Worm (Caenorhabditis elegans) whole organism, early embryonic: ENCODE data around the gene ZK666.4.

Experiments
- B0310.2 ChIP-seq: sonication (generic microtip); optimal IDR thresholded peaks from 2 replicates; lab custom pipeline; 2016; ENCODE audit warnings: mild to moderate bottlenecking, missing genetic modification characterization, missing compliant biosample characterization
- F13C5.2 ChIP-seq: sonication (generic microtip); optimal IDR thresholded peaks from 2 replicates; lab custom pipeline; 2017; ENCODE audit warnings: mild to moderate bottlenecking, missing genetic modification characterization, inconsistent platforms, missing compliant biosample characterization
- aly-1 ChIP-seq: sonication (generic microtip); optimal IDR thresholded peaks from 2 replicates; lab custom pipeline; 2016; ENCODE audit warnings: missing genetic modification characterization, missing compliant biosample characterization
- ama-1 ChIP-seq: fragments of 150-350 bp; optimal IDR thresholded peaks from 2 replicates; lab custom pipeline; 2014
- ceh-13 ChIP-seq: fragments of 200-800 bp; sonication (Bioruptor generic); optimal IDR thresholded peaks from 2 replicates; lab custom pipeline; 2018; ENCODE audit warnings: mild to moderate bottlenecking, missing genetic modification characterization, missing compliant biosample characterization
- ceh-36 ChIP-seq: sonication (generic microtip); optimal IDR thresholded peaks from 2 replicates; lab custom pipeline; 2016; ENCODE audit warnings: missing genetic modification characterization, inconsistent platforms, missing compliant biosample characterization
- ets-7 ChIP-seq: sonication (generic microtip); optimal IDR thresholded peaks from 2 replicates; lab custom pipeline; 2016; ENCODE audit warnings: missing genotype, missing genetic modification characterization, missing compliant biosample characterization
- flt-1 ChIP-seq: fragments of 200-800 bp; sonication (Bioruptor generic); IDR thresholded peaks from 2 replicates; pipeline ENCODE4 v1.3.6; 2022; ENCODE audit warnings: missing genetic modification characterization, missing compliant biosample characterization
- hmbx-1 ChIP-seq: sonication (generic microtip); optimal IDR thresholded peaks from 2 replicates; lab custom pipeline; 2016; ENCODE audit warnings: mild to moderate bottlenecking, missing genetic modification characterization, missing compliant biosample characterization
- hmg-4 ChIP-seq: fragments of 200-800 bp; sonication (Bioruptor generic); optimal IDR thresholded peaks from 2 replicates; lab custom pipeline; 2018; ENCODE audit warnings: mild to moderate bottlenecking, missing genetic modification characterization, missing compliant biosample characterization
- hnd-1 ChIP-seq: sonication (generic microtip); optimal IDR thresholded peaks from 2 replicates; lab custom pipeline; 2016; ENCODE audit warnings: missing genetic modification characterization, missing compliant biosample characterization
- pes-1 ChIP-seq: fragments of 200-800 bp; sonication (Bioruptor generic); IDR thresholded peaks from 2 replicates; pipeline ENCODE4 v1.3.6; 2022; ENCODE audit warnings: missing genetic modification reagents, missing genetic modification characterization, missing compliant biosample characterization
- scrt-1 ChIP-seq: fragments of 200-800 bp; sonication (Bioruptor generic); IDR thresholded peaks from 2 replicates; pipeline ENCODE4 v1.3.6; 2022; ENCODE audit warnings: missing genetic modification characterization, missing compliant biosample characterization
- sea-1 ChIP-seq: fragments of 200-800 bp; sonication (Bioruptor generic); conservative IDR thresholded peaks from 2 replicates; pipeline ENCODE4 v1.3.6; 2022; ENCODE audit warnings: missing genetic modification characterization, missing compliant biosample characterization
- tbx-11 ChIP-seq: fragments of 200-800 bp; sonication (Bioruptor generic); IDR thresholded peaks from 2 replicates; pipeline ENCODE4 v1.3.6; 2022; ENCODE audit warnings: missing genetic modification characterization, missing compliant biosample characterization
- tbx-37 ChIP-seq: fragments of 200-800 bp; sonication (Bioruptor generic); conservative IDR thresholded peaks from 2 replicates; pipeline ENCODE4 v1.3.6; 2022; ENCODE audit warnings: missing genetic modification reagents, missing genetic modification characterization, missing compliant biosample characterization
- tra-4 ChIP-seq: sonication (generic microtip); optimal IDR thresholded peaks from 2 replicates; lab custom pipeline; 2017; ENCODE audit warnings: missing genetic modification characterization, missing compliant biosample characterization

Gene ZK666.4

DNA sequence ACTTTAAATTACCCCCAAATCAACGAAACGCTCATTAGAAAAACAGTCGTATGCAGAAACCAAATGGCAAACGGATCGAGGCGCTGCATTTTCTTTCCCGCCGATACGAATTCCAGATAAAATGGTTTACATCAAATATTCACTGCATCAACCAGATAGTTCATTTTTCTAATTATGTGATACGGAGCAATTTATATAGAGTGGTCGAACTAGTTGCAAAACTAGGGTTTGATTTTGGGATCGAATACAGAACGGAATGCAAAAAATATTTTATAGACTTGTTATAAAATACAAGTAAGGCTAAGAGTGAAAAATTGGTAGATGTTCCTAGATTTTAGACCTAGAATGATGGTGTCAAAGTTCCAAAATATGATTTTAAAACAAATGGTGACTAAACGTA lies 42.8 kb downstream of the ZK666.4 start:
- no peak for TF ChIP-seq ets-7
- TF ChIP-seq hmg-4 (GFP tag; lab: Kevin White, UChicago): no peak
- TF ChIP-seq B0310.2: no peak

- TF ChIP-seq scrt-1 (GFP tag; lab: Robert Waterston, UW): no peak
- no peak for TF ChIP-seq tbx-37 (GFP tag; lab: Robert Waterston, UW)
- TF ChIP-seq F13C5.2 (tag; lab: Kevin White, UChicago): no peak
- TF ChIP-seq aly-1: no peak
- TF ChIP-seq ceh-36: no peak
- TF ChIP-seq B0310.2: no peak
- TF ChIP-seq hmg-4 (GFP tag; lab: Kevin White, UChicago): no peak
- TF ChIP-seq sea-1 (GFP tag; lab: Robert Waterston, UW): no peak
- TF ChIP-seq ama-1 (lab: Kevin White, UChicago): no peak
- no peak for TF ChIP-seq ceh-13 (GFP tag; lab: Kevin White, UChicago)
- no peak for TF ChIP-seq hmbx-1 (tag; lab: Kevin White, UChicago)
- no peak for TF ChIP-seq tbx-11 (GFP tag; lab: Robert Waterston, UW)
- TF ChIP-seq flt-1 (GFP tag; lab: Robert Waterston, UW): no peak
- TF ChIP-seq tra-4 (tag; lab: Kevin White, UChicago): no peak
- no peak for TF ChIP-seq pes-1 (GFP tag; lab: Robert Waterston, UW)
- no peak for TF ChIP-seq ets-7
- no peak for TF ChIP-seq hnd-1 (tag; lab: Kevin White, UChicago)
These were observed 46.0 kb downstream of the ZK666.4 start for ce11 chrII:10523031-10523430.

- TF ChIP-seq ama-1 (lab: Kevin White, UChicago): no peak
- TF ChIP-seq sea-1 (GFP tag; lab: Robert Waterston, UW): no peak
- TF ChIP-seq ets-7: no peak
- no peak for TF ChIP-seq tbx-11 (GFP tag; lab: Robert Waterston, UW)
- no peak for TF ChIP-seq pes-1 (GFP tag; lab: Robert Waterston, UW)
These were observed 46.5 kb downstream of the ZK666.4 start, which contains the start of gene F59B10.5 for ce11 chrII:10523583-10523982. Gene F59B10.5, minus strand, starts transcription at chrII:10523683.

ce11 chrII:10524374-10524773 lies 47.3 kb downstream of the ZK666.4 start, which contains the start of gene F59B10.6:
Gene F59B10.6, minus strand, starts transcription at chrII:10524474.
- TF ChIP-seq aly-1 (no peak), ets-7 (no peak), tbx-11 (GFP tag; lab: Robert Waterston, UW) (no peak), ceh-13 (GFP tag; lab: Kevin White, UChicago) (no peak), tra-4 (tag; lab: Kevin White, UChicago) (no peak)

ce11 chrII:10525134-10525533 lies 48.1 kb downstream of the ZK666.4 start:
- TF ChIP-seq ama-1 (lab: Kevin White, UChicago): no peak
- TF ChIP-seq hnd-1 (tag; lab: Kevin White, UChicago): no peak
- no peak for TF ChIP-seq tra-4 (tag; lab: Kevin White, UChicago)
- no peak for TF ChIP-seq F13C5.2 (tag; lab: Kevin White, UChicago)
- no peak for TF ChIP-seq ets-7
- no peak for TF ChIP-seq flt-1 (GFP tag; lab: Robert Waterston, UW)
- TF ChIP-seq pes-1 (GFP tag; lab: Robert Waterston, UW): no peak
- TF ChIP-seq aly-1: no peak
- no peak for TF ChIP-seq tbx-11 (GFP tag; lab: Robert Waterston, UW)
- no peak for TF ChIP-seq ceh-36
- TF ChIP-seq sea-1 (GFP tag; lab: Robert Waterston, UW): no peak
- no peak for TF ChIP-seq B0310.2
- TF ChIP-seq hmg-4 (GFP tag; lab: Kevin White, UChicago): no peak
